Fruit fly (Drosophila melanogaster) whole organism, pupa: ENCODE data around the gene enc.

Source experiments
- CG10348 ChIP-seq: fragments of 200-800 bp; sonication (Bioruptor generic); IDR thresholded peaks from 2 replicates; pipeline ENCODE4 v1.3.6; 2022; ENCODE audit warnings: missing biosample characterization, missing genetic modification characterization
- CG12605 ChIP-seq: fragments of 200-800 bp; sonication (Bioruptor generic); IDR thresholded peaks from 2 replicates; pipeline ENCODE4 v1.3.6; 2022; ENCODE audit warnings: missing biosample characterization, missing genetic modification characterization
- CG13204 ChIP-seq: fragments of 200-800 bp; sonication (Bioruptor generic); optimal IDR thresholded peaks from 2 replicates; lab custom pipeline; 2018; ENCODE audit warnings: missing biosample characterization, mild to moderate bottlenecking, missing genetic modification characterization, moderate library complexity
- CG14655 ChIP-seq: fragments of 200-800 bp; sonication (Bioruptor generic); optimal IDR thresholded peaks from 3 replicates; lab custom pipeline; 2017; ENCODE audit warnings: mild to moderate bottlenecking, missing biosample characterization, missing genetic modification reagents, missing genetic modification characterization
- CG15710 ChIP-seq: fragments of 200-800 bp; sonication (Bioruptor generic); optimal IDR thresholded peaks from 2 replicates; lab custom pipeline; 2018; ENCODE audit warnings: missing biosample characterization, mild to moderate bottlenecking, missing genetic modification characterization, moderate library complexity
- CG17806 ChIP-seq: fragments of 200-800 bp; sonication (Bioruptor generic); optimal IDR thresholded peaks from 2 replicates; lab custom pipeline; 2018; ENCODE audit warnings: missing biosample characterization, mild to moderate bottlenecking, missing genetic modification characterization, moderate library complexity
- CG32121 ChIP-seq: fragments of 200-800 bp; sonication (Bioruptor generic); IDR thresholded peaks from 2 replicates; pipeline ENCODE4 v1.3.6; 2022; ENCODE audit warnings: missing biosample characterization, missing genetic modification characterization
- CG34367 ChIP-seq: fragments of 200-800 bp; sonication (Bioruptor generic); optimal IDR thresholded peaks from 2 replicates; lab custom pipeline; 2018; ENCODE audit warnings: missing biosample characterization, mild to moderate bottlenecking, missing genetic modification characterization
- CG4496 ChIP-seq: fragments of 200-800 bp; sonication (Bioruptor generic); IDR thresholded peaks from 3 replicates; pipeline ENCODE4 v1.3.6; 2022; ENCODE audit warnings: missing biosample characterization, missing genetic modification characterization
- CG8159 ChIP-seq: fragments of 200-800 bp; sonication (Bioruptor generic); optimal IDR thresholded peaks from 3 replicates; lab custom pipeline; 2018; ENCODE audit warnings: missing biosample characterization, mild to moderate bottlenecking, missing genetic modification characterization, moderate library complexity
- CG8301 ChIP-seq: fragments of 200-800 bp; sonication (Bioruptor generic); optimal IDR thresholded peaks from 2 replicates; lab custom pipeline; 2018; ENCODE audit warnings: missing biosample characterization, mild to moderate bottlenecking, missing genetic modification characterization
- CG9948 ChIP-seq: fragments of 200-800 bp; sonication (Bioruptor generic); optimal IDR thresholded peaks from 2 replicates; lab custom pipeline; 2018; ENCODE audit warnings: missing biosample characterization, mild to moderate bottlenecking, missing genetic modification characterization, moderate library complexity
- D1 ChIP-seq: fragments of 200-800 bp; sonication (Bioruptor generic); optimal IDR thresholded peaks from 2 replicates; lab custom pipeline; 2018; ENCODE audit warnings: missing biosample characterization, mild to moderate bottlenecking, missing genetic modification characterization, moderate library complexity
- EcR ChIP-seq: fragments of 200-800 bp; sonication (Bioruptor generic); optimal IDR thresholded peaks from 3 replicates; lab custom pipeline; 2019; ENCODE audit warnings: missing biosample characterization, missing genetic modification characterization, mild to moderate bottlenecking, moderate library complexity, missing genetic modification reagents
- Ets98B ChIP-seq: fragments of 200-800 bp; sonication (Bioruptor generic); IDR thresholded peaks from 2 replicates; pipeline ENCODE4 v1.3.6; 2022; ENCODE audit warnings: missing biosample characterization, missing genetic modification characterization
- Pif1A ChIP-seq: fragments of 200-800 bp; sonication (Bioruptor generic); optimal IDR thresholded peaks from 3 replicates; lab custom pipeline; 2016; ENCODE audit warnings: missing biosample characterization, missing genetic modification characterization
- Pif1B ChIP-seq: fragments of 200-800 bp; sonication (Bioruptor generic); optimal IDR thresholded peaks from 3 replicates; lab custom pipeline; 2016; ENCODE audit warnings: missing biosample characterization, missing genetic modification characterization
- Snoo ChIP-seq: fragments of 200-800 bp; sonication (Bioruptor generic); optimal IDR thresholded peaks from 3 replicates; lab custom pipeline; 2017; ENCODE audit warnings: missing biosample characterization, mild to moderate bottlenecking, missing genetic modification characterization, inconsistent platforms
- fd96Ca ChIP-seq: fragments of 200-800 bp; sonication (Bioruptor generic); IDR thresholded peaks from 3 replicates; pipeline ENCODE4 v1.3.6; 2022; ENCODE audit warnings: missing biosample characterization, missing genetic modification characterization
- gl ChIP-seq: fragments of 200-800 bp; sonication (Bioruptor generic); optimal IDR thresholded peaks from 2 replicates; lab custom pipeline; 2018; ENCODE audit warnings: missing biosample characterization, mild to moderate bottlenecking, missing genetic modification characterization
- rn ChIP-seq: fragments of 200-800 bp; sonication (Bioruptor generic); IDR thresholded peaks from 2 replicates; pipeline ENCODE4 v1.3.6; 2022; ENCODE audit warnings: missing biosample characterization, missing genetic modification characterization

enc gene

DNA sequence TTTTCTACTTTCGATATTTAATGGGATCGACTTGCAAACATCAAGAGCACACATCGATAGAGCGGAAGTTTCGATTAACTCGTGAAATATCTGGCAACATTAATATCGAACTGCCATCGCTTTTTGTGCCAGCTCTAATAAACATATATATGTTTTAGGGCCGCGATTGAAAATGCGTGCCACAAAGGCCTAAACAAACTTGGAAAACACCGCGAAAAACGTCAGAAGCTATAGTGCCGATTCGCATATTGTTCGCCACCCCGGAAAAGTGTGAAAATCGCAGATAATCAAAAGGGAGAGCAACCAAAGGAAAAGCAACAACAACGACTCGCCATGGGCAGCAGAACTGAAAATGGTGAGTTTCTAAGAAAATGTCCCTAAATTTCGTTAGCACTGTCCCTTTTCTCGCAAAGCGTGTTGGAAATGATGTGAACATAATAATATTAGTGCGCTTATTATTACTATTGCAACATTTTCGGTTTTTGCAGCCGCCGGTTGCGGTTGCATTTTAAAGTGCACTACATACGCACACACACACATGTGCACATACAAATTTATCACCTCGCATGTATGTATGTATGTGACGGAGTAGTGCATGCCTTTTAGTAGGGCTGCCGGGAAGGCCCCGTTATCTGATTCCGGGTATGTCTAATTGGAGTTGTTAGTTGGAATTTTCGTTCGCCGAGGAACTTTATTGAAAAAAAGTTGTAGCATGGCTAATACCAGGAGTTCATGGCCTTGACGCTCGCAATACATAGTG, at the start of gene enc:
Gene enc (plus strand): TSS at position 114 of the 760 bp plus-strand sequence.
- no peak for TF ChIP-seq Pif1A (GFP tag; lab: Kevin White, UChicago)
- no peak for TF ChIP-seq Ets98B (GFP tag; lab: Robert Waterston, UW)
- TF ChIP-seq CG17806 = no peak
- TF ChIP-seq D1 (tag; lab: Kevin White, UChicago) = peak; percentile 31
- TF ChIP-seq gl = no peak

DNA sequence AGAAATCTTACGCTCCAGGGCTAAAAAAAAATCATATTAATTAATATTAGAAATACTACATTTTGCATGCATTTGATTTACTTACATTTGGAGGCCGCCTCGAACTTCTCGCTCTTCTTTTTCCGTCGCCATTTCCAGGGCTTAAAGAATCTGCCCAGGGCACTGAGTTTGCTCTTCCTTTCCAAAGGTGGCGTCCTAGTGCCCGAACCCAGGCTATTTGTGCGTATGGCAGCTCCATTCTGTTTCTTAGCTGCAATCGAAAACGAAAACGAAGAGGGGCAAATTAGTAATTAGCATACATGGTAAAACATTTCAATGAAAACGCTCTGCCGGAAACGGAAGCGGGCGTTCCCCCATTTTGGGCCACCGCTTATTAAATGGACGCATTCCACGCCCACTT, 49.3 kb upstream of the enc start:
- TF ChIP-seq CG8301 (no peak), Snoo (tag; lab: Kevin White, UChicago) (no peak), Pif1B (GFP tag; lab: Kevin White, UChicago) (no peak), CG4496 (GFP tag; lab: Robert Waterston, UW) (0 out of 3 replicates have a peak, but pooled peaks have one; percentile 18), CG15710 (tag; lab: Kevin White, UChicago) (no peak)

DNA sequence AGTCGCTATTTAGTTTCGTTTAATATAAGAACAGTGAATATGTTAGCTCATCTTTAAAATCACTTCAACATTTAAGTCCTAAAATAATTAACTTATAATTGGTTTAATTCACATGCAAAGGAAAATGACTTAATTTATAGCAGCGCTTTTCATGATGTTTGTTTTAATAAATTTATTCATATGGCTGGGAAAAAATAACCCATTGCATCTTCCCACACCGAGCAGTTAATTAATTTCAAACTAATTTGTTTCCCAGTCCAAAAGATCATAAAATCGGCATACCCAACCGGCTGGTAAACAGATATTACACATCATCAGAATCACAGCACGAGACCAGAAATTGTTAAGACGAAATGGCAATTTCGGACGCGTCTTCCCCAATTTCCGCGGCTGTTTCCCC, 47.7 kb upstream of the enc start:
- TF ChIP-seq CG13204 (GFP tag; lab: Kevin White, UChicago) (no peak), CG14655 (GFP tag; lab: Kevin White, UChicago) (peak; percentile 26), CG8301 (peak; percentile 32)

DNA sequence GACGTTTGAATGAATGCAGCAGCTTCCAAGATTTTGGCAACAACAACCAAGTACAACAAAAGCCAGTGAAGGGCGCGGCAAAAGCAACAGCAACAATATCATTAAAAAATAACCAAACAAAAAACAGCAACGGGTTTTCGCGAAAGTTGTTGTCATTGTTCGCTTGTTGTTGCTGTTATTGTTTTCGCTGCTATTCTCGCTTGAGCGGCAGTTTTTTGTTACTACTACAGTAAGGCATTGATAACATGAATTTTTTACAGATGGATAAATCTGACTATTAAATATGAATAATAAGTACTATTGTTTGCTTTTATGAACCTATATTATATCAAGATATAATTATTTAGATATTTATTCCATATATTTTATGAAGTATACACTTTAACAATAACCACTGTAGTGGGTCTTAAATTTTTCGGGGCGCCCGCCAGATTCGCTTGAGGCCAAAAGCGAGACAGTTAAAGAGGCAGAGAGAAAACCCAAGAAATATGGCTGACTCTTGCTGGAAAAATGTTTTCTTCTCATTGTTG, 47.0 kb upstream of the enc start:
- TF ChIP-seq EcR (GFP tag; lab: Kevin White, UChicago) (peak; percentile 48), CG15710 (tag; lab: Kevin White, UChicago) (peak; percentile 77), CG12605 (GFP tag; lab: Robert Waterston, UW) (peak; percentile 85), Pif1A (GFP tag; lab: Kevin White, UChicago) (peak; percentile 81), rn (GFP tag; lab: Robert Waterston, UW) (peak; percentile 70; the same call in 1 of the 2 replicates), Snoo (tag; lab: Kevin White, UChicago) (peak; percentile 76), CG8301 (peak; percentile 76), CG14655 (GFP tag; lab: Kevin White, UChicago) (peak; percentile 76), CG17806 (peak; percentile 66), CG34367 (tag; lab: Kevin White, UChicago) (peak; percentile 41), Ets98B (GFP tag; lab: Robert Waterston, UW) (peak; percentile 80), CG4496 (GFP tag; lab: Robert Waterston, UW) (peak; percentile 81), CG13204 (GFP tag; lab: Kevin White, UChicago) (peak; percentile 55), fd96Ca (GFP tag; lab: Robert Waterston, UW) (peak; percentile 77), CG9948 (tag; lab: Kevin White, UChicago) (peak; percentile 71), CG32121 (peak; percentile 94), D1 (tag; lab: Kevin White, UChicago) (peak; percentile 48), Pif1B (GFP tag; lab: Kevin White, UChicago) (peak; percentile 87), gl (peak; percentile 82), CG10348 (GFP tag; lab: Robert Waterston, UW) (peak; percentile 32; the same call in 1 of the 2 replicates), CG8159 (tag; lab: Kevin White, UChicago) (peak; percentile 78)

DNA sequence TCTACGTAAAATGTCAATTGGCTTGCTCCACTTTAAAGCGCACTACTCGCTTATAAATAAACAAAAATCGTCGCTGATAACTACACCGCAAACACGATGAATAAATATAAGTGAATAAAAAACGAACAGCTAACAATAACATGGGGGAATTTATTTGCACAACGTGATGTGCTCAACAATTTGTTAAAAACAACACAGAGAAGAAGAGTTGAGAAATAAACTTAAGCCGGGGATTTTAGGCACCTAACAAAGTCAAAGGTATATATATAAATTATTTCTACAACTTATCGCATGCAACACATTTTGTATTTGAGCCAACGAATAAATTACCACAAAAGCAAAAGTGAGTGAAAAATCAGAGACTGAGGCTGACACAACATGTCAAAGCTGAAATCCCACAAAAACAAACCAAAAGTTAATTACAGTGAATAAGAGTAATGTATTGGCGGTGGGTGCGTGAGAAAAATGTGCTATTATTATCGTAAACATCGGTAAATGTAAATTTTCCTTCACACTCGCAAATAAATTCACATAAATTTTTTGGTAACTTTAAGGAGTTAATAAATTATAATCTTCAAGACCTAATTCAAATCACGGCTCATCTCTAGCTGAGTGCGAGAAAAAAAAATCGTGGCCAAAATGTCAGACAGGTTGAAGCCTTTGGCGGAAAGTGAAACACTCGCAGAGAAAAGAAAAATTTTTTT, 46.0 kb upstream of the enc start:
- peak; percentile 57; the same call in 1 of the 2 replicates for TF ChIP-seq Ets98B (GFP tag; lab: Robert Waterston, UW)
- peak; percentile 60; the same call in 1 of the 3 replicates for TF ChIP-seq CG4496 (GFP tag; lab: Robert Waterston, UW)
- TF ChIP-seq CG15710 (tag; lab: Kevin White, UChicago) = no peak
- peak; percentile 78 for TF ChIP-seq CG32121

DNA sequence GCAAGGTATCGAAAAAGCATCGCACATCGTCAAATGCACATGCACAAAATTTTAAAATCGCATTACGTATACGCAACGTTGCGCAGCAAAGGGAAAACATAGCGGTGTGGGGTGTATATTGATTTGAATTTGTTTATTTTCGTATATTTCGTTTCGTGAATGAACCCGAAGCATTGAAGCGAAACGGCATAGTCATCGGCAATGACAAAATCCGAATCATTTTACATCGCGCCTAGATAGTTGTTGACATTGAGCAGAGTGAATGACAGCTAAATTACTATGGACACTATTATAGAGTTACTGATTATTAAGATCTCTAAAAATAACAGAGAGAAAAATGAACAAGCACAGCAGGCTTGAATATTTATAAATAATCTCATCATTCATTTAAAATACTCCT, 45.2 kb upstream of the enc start:
- TF ChIP-seq CG9948 (tag; lab: Kevin White, UChicago) (no peak), CG32121 (no peak), Ets98B (GFP tag; lab: Robert Waterston, UW) (no peak), CG14655 (GFP tag; lab: Kevin White, UChicago) (no peak), CG13204 (GFP tag; lab: Kevin White, UChicago) (no peak), CG12605 (GFP tag; lab: Robert Waterston, UW) (no peak)
- TF ChIP-seq, all 21 proteins: peak for 0
